Fruit fly (Drosophila melanogaster): ENCODE results near the gene CG46025.
A peak's percentile ranks its signal among the peaks of the same experiment; 100 is the strongest.

The CG46025 gene

DNA sequence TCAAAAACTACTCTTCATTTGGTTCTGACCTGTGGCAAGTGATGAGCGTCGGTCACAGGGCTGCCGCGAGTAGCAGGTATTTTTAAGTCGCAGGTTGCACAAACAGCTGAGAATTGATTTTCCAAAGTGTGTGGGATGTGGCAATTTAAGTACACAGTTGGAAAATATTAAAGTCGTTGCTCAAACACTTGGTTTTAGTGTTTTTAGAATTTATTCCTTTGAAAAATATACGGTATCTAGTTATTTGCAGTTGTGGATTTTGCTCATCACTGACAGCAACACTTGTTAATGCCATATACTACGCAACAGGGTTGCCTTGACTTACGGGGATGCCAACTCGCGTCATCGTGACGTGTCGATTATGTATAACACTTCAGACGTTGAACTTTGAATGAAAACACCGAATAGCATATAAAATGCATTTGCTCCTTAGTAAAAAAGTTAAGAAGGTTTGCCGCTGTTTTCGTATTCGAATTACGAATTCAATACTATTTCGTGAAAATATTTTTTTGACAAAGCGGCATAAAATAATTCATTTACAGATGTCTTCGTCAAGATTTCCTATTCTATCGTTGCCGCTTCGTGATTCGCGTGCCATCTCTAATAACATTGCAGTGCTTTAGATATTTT, 45.9 kb downstream of the CG46025 start, which contains the start of the genes Herp and r2d2 (continued):
- TF ChIP-seq toy (GFP tag; IDR thresholded peaks at IDR 0.05) (peak; percentile 65; the same call in 1 of the 2 replicates), Antp (GFP tag; optimal IDR thresholded peaks at IDR 0.05) (peak; percentile 96), CG43689 (GFP tag; IDR thresholded peaks at IDR 0.05) (peak; percentile 41; the same call in 1 of the 2 replicates), sna (GFP tag; IDR thresholded peaks at IDR 0.05; ENCODE audit: partially characterized antibody) (peak; percentile 80), CG15479 (GFP tag; optimal IDR thresholded peaks at IDR 0.05) (peak; percentile 79), CG9609 (GFP tag; optimal IDR thresholded peaks at IDR 0.05) (peak; percentile 94), CG34376 (GFP tag; optimal IDR thresholded peaks at IDR 0.05) (peak; percentile 96), Mrtf (GFP tag; IDR thresholded peaks at IDR 0.05) (peak; percentile 83; the same call in 2 of the 3 replicates), Taf1 (GFP tag; IDR thresholded peaks at IDR 0.05) (peak; percentile 81), kni (GFP tag; optimal IDR thresholded peaks at IDR 0.05) (peak; percentile 91), CG13624 (GFP tag; optimal IDR thresholded peaks at IDR 0.05) (peak; percentile 97), CG11247 (GFP tag; IDR thresholded peaks at IDR 0.05) (peak; percentile 86), fd96Cb (tag; optimal IDR thresholded peaks at IDR 0.05) (peak; percentile 81), usp (GFP tag; optimal IDR thresholded peaks at IDR 0.05) (no peak), Bteb2 (GFP tag; optimal IDR thresholded peaks at IDR 0.05) (peak; percentile 89), CG1233 (GFP tag; optimal IDR thresholded peaks at IDR 0.05) (peak; percentile 89), CG2678 (tag; optimal IDR thresholded peaks at IDR 0.05) (peak; percentile 93), CG2199 (GFP tag; IDR thresholded peaks at IDR 0.05) (0 out of 3 replicates have a peak, but pooled peaks have one; percentile 7), Myb (GFP tag; optimal IDR thresholded peaks at IDR 0.05) (peak; percentile 89), nau (GFP tag; optimal IDR thresholded peaks at IDR 0.05) (peak; percentile 84), Camta (GFP tag; optimal IDR thresholded peaks at IDR 0.05) (peak; percentile 94), CG17186 (GFP tag; optimal IDR thresholded peaks at IDR 0.05) (peak; percentile 82), wor (GFP tag; IDR thresholded peaks at IDR 0.05) (peak; percentile 84), gce (GFP tag; IDR thresholded peaks at IDR 0.05) (peak; percentile 47; the same call in 1 of the 3 replicates), disco-r (GFP tag; optimal IDR thresholded peaks at IDR 0.05) (peak; percentile 92), zf30C (GFP tag; optimal IDR thresholded peaks at IDR 0.05) (no peak), wek (GFP tag; optimal IDR thresholded peaks at IDR 0.05) (peak; percentile 72), CG6175 (GFP tag; IDR thresholded peaks at IDR 0.05) (peak; percentile 84), CG3065 (GFP tag; optimal IDR thresholded peaks at IDR 0.05) (peak; percentile 66), CG4424 (GFP tag; optimal IDR thresholded peaks at IDR 0.05) (peak; percentile 93), gem (tag; optimal IDR thresholded peaks at IDR 0.05) (peak; percentile 93), HmgD (GFP tag; optimal IDR thresholded peaks at IDR 0.05) (peak; percentile 97), B-H2 (GFP tag; optimal IDR thresholded peaks at IDR 0.05) (peak; percentile 94), CG16815 (GFP tag; optimal IDR thresholded peaks at IDR 0.05) (peak; percentile 83), CG3281 (GFP tag; optimal IDR thresholded peaks at IDR 0.05) (peak; percentile 92), kay (GFP tag; optimal IDR thresholded peaks at IDR 0.05) (peak; percentile 86), sens-2 (GFP tag; IDR thresholded peaks at IDR 0.05) (peak; percentile 43; the same call in 1 of the 2 replicates), Hr39 (optimal IDR thresholded peaks at IDR 0.05) (no peak), CG8478 (optimal IDR thresholded peaks at IDR 0.05) (no peak), croc (GFP tag; conservative IDR thresholded peaks at IDR 0.05) (peak; percentile 70), CG8290 (GFP tag; optimal IDR thresholded peaks at IDR 0.05) (peak; percentile 82), CG8290 (tag; optimal IDR thresholded peaks at IDR 0.05) (peak; percentile 45 to 90), amos (GFP tag; IDR thresholded peaks at IDR 0.05; ENCODE audit: partially characterized antibody) (peak; percentile 70; the same call in 1 of the 2 replicates), Chrac-16 (GFP tag; optimal IDR thresholded peaks at IDR 0.05) (peak; percentile 90), nom (GFP tag; optimal IDR thresholded peaks at IDR 0.05) (peak; percentile 87), Nf-YB (GFP tag; optimal IDR thresholded peaks at IDR 0.05) (peak; percentile 64), CG9727 (GFP tag; optimal IDR thresholded peaks at IDR 0.05) (peak; percentile 90), Mad (GFP tag; optimal IDR thresholded peaks at IDR 0.05) (peak; percentile 86), CG18764 (GFP tag; optimal IDR thresholded peaks at IDR 0.05) (peak; percentile 85), CG4730 (GFP tag; IDR thresholded peaks at IDR 0.05) (peak; percentile 78)

Data from whole organism, embryonic.